Fruit fly (Drosophila melanogaster) S2 (cell line): ENCODE results near the gene Sod1.

Experiments used
- CG8478 ChIP-seq: fragments of >200 bp; optimal IDR thresholded peaks from 2 replicates; lab custom pipeline; 2018
- CTCF ChIP-seq, 2 experiments: fragments of >200 bp; optimal IDR thresholded peaks; 2 replicates each; lab custom pipeline; 2018

Gene Sod1

DNA sequence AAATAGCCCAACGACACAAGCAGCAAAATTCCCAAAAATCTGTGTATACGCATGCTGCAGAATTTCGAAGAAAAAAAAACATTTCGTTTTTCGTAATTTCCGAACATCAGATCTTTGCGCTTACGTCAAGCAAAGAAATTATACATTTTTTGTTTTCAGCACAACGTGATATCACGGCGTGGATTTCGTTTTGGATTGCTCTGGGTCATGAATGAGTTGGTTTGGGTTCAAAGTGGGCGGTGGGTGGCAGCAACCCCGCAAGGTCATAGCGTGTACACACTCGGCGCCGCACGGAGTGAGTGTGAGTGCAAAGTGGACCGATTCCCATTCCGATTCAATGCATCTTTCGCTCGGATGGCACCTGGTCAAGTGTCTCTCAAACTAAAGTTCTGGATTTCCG lies 11.3 kb upstream of the Sod1 start:
- TF ChIP-seq CTCF (optimal IDR thresholded peaks at IDR 0.05; lab: Kevin White, UChicago) (no peak), CG8478 (lab: Kevin White, UChicago) (no peak)

DNA sequence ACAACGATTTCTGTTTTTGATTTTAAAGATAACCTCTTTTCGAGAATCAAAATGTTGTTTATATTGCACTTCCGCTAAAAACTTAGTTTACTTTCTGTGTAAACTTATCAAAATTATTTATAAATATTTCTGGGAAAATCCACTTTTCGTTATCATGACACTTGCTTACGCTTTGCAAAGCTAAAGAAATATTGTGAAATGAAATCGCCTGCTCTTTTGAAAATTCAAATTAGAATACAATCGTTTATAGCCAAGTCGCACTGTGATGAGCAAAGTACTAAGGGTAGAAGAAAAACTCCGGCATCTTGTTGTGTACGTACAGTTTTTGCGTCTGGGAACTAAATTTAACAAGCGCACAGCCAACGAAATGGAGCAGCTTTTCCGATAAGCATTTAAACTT lies 10.9 kb upstream of the Sod1 start:
- TF ChIP-seq CTCF (optimal IDR thresholded peaks at IDR 0.05; lab: Kevin White, UChicago): no peak
- no peak for TF ChIP-seq CG8478 (lab: Kevin White, UChicago)

DNA sequence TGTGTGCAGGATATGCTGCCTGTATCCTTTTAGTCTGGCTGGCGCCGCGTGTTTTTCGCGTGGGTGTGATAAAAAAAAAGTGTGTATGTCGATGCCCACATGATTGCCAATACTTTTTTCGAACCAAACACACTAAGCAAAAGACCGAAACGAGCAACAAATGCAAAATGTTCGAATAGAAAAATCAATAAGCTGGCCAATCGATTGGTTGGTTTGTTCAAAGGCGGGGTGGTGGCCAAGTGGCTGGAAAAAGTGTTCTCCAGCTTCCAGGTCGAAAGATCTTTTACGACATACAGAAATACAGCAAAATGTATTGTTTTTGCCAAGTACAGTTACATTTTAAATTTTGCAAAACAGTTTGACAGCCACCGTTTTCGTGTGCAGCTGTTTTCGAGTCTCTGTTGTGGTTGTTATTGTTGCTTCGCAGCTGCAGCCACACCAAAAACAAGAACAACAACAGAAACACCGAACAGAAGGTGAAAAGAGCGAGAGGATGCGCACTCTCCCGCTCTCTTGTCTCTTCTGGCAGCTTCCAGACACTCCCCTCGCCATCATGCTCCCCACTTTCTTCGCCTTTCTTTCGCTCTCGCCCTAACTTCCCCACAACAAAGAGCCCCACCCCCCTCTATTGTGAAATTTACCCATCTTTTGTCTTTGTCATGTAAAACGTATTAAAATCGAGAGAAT lies 10.2 kb upstream of the Sod1 start:
- TF ChIP-seq CG8478 (lab: Kevin White, UChicago) (no peak), CTCF (optimal IDR thresholded peaks at IDR 0.05; lab: Kevin White, UChicago) (no peak)

DNA sequence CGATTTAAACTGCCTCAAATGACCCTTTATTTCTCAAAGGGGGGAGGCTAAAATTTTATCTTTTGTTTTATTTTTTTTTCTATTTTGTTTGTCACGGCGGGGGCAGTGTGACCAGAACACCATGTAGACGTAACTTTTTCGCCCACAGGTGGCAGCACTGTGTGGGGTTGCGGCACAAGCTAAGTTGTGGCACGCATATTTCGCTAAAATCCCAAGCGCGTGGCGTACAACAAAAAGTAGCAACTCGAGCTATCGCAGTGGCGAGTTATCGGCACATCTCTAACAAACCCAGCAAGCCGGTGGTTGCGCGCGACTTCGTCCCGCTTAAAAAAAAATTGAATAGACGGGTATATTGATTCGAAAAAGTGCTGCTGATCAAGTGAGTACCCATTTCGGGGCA lies 9.5 kb upstream of the Sod1 start, which contains the start of the genes Ufd1 and NaPi-III:
Gene Ufd1 (minus strand): TSS at position 129 of the 400 bp plus-strand sequence.
Gene NaPi-III (plus strand): TSS at position 261 of the 400 bp plus-strand sequence.
- TF ChIP-seq CTCF (optimal IDR thresholded peaks at IDR 0.05; lab: Kevin White, UChicago) (peak; percentile 96), CG8478 (lab: Kevin White, UChicago) (no peak)

DNA sequence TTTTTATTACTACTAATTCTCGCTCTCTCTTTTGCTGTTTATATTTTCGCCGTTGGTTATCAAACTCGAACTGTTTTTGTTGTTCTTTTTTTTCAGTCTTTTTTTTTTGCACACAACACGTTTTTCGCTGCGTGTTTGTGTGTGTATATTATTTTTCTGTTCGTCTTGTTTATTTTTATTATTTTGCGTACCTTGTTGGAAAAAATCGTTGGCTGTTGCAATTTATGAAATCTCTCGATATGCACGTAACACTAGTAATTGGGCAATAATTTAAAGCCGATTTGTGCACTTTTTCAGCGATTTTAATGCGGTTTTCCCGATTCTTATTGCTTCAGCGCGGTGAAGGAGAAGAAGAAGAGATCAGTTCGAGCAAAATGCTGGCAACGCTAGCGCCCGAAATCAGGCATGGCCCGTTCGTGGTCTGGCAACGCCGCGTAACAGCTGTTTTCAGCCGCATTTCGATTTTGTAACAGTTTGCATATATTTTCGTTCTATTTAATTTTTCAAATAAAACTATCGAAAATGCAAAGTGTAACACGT lies 6.9 kb upstream of the Sod1 start, which contains the start of the genes FoxK and mRpL2:
Gene FoxK (minus strand): TSS at position 365 of the 540 bp plus-strand sequence.
Gene mRpL2 (plus strand): TSS at position 429 of the 540 bp plus-strand sequence.
- TF ChIP-seq CTCF (optimal IDR thresholded peaks at IDR 0.05; lab: Kevin White, UChicago) (peak; percentile 44 to 51), CG8478 (lab: Kevin White, UChicago) (no peak)

DNA sequence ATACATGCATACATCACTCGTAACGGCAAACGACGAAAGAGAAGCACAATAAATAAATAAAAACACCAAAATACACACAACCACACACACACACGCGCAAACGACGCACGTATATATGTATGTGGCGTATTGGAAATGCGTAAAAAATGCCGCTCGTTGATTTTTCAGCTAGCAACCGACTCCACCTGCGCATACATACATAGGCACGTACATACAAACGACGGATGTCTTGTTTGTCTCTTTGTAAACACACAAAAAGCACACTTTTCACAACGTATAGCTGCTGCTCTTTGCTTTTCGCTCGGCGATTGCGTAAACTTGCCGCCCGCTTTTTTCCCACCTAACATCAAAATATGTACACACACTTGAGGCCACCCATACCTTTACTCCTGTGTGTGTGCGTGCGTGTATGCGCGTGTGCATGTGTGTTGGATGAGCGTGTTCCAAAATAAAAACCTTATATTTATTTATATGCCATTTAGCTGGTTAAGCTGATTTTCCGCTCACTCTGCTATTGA lies 6.4 kb upstream of the Sod1 start:
- TF ChIP-seq CTCF (optimal IDR thresholded peaks at IDR 0.05; lab: Kevin White, UChicago) (no peak), CG8478 (lab: Kevin White, UChicago) (no peak)

DNA sequence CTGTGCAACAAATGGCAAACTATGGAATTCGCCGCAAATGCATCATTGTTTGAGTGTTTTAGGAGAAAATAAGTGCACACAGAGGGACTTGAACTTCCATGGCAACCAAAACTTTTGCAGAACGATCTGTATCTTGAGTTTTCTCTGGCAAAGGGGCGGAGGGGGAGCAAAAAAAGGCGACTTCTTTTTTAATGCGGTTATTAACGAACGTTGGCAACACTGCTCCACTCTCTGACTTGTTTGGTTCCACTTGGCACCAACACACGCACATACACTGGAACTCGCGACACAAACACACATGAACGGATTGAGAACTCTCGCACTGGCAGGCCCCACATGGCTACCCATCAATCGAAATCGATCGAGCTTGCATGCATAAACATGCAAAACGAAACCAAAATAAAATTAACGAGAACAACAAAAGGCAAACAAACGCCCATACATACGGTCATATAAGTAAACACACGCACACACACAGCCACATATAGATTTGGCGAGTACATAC lies 5.9 kb upstream of the Sod1 start:
- TF ChIP-seq CTCF (optimal IDR thresholded peaks at IDR 0.05; lab: Kevin White, UChicago) (no peak), CG8478 (lab: Kevin White, UChicago) (no peak)

DNA sequence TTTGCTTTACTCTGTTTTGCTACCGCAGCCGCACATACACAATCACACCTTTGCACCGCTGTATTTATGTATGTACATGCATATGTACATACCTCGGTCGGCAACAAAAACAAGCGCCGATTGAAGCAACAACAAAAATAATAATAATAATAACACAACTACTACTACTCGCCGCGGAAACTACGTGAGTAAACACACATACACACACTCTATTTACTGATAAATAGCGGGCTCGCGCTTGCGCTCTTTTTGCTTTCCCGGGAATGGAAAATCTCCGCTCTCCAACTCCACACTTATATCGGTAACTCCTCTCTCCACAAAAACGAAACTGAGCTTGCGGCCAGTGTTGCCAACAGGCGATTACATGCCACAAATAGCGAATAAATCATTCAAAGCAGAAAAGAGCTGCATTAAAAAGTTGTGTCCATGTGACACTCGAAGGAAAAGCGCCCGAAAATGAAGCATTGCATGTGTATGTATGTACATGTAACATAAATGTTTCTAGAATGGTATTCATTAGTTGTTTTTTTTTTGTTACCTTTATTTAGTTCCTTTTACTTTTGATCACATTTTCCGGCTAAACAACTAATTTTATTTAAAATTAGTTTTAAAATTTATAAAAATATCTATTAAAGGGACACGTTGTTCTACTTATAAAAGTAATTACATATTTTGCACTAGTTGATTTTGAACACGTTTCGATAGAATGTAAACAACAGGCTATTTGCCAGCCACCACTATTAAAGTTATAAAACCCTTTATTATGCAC lies 5.3 kb upstream of the Sod1 start:
- TF ChIP-seq CG8478 (lab: Kevin White, UChicago) (no peak), CTCF (optimal IDR thresholded peaks at IDR 0.05; lab: Kevin White, UChicago) (no peak)

DNA sequence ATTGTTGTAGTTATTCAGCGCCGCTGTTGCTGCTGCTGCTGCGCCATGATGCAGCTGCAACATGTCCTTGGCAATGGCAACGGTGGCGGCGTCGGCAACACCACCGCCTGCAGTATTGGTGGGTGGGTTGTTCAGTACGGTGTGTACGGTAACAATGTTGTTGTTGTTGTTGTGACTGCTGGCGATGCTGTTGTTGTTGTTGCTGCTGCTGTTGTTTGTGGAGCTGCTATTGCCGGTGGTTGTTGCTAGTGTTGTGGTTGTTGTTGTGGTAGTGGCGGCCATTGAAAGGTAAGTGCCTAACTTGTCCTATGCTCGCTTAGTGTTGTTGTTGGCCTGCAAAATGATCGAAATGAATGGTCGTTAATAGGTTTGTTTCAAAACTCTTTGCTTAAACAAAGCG lies 4.2 kb upstream of the Sod1 start:
- TF ChIP-seq CTCF (optimal IDR thresholded peaks at IDR 0.05; lab: Kevin White, UChicago) (no peak), CG8478 (lab: Kevin White, UChicago) (no peak)

DNA sequence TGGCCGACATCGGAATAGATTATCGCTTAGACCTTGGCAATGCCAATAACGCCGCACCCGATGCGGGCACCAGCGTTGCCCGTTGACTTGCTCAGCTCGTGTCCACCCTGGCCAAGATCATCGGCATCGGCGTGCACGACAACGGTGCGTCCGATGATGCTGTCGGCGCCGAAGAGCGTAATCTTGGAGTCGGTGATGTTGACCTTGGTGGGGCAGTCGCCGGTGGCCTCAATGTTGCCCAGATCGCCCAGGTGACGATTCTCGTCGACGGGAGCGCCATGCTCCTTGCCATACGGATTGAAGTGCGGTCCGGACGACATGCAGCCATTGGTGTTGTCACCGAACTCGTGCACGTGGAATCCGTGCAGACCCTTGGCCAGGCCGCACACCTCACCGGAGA lies 1.1 kb downstream of the Sod1 start:
- no peak for TF ChIP-seq CG8478 (lab: Kevin White, UChicago)
- no peak for TF ChIP-seq CTCF (optimal IDR thresholded peaks at IDR 0.05; lab: Kevin White, UChicago)

DNA sequence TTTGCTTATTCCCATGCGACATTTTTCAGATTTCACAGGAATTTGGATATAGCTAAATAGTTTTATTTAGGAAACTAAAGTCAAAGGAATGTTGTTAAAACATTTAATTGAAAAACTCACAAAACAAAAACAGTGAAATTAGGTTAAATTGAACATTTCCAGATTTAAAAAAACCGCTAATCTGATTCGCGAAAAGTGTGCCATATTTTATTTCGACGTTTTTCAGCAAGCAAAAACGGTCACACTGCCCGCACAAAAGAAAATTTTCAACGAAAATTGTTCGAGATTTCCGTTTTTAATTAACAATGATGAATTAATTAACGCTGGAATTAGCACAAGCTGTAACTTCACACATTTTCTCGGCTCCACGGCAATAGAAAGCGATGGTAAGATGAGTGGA lies 4.1 kb downstream of the Sod1 start, which contains the start of the genes CG34012 and emei:
Gene CG34012 (minus strand): TSS at position 52 of the 400 bp plus-strand sequence.
Gene emei (plus strand): TSS at position 237 of the 400 bp plus-strand sequence.
- TF ChIP-seq CG8478 (lab: Kevin White, UChicago) (no peak), CTCF (optimal IDR thresholded peaks at IDR 0.05; lab: Kevin White, UChicago) (no peak)

DNA sequence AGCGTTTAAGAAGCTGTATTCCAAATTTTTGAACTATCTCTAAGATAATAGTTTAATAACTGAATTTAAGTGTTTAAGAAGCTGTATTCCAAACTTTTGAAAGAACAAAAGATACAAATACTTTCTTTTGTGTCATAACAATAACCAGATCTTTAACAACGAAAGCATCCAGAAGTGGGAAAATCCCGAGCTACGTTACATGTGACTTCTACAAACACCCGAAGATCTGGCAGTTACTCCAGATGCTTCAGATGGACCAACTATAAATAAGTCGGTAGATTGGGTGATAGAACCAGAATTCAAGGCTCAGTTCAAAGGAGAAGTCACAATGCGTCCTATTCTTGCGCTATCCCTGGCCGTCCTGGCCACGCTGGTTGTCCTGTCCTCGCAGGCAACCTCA lies 5.6 kb downstream of the Sod1 start, which contains the start of gene CG12522:
Gene CG12522 (plus strand): TSS at position 301 of the 400 bp plus-strand sequence.
- TF ChIP-seq CTCF (optimal IDR thresholded peaks at IDR 0.05; lab: Kevin White, UChicago) (no peak), CG8478 (lab: Kevin White, UChicago) (no peak)

DNA sequence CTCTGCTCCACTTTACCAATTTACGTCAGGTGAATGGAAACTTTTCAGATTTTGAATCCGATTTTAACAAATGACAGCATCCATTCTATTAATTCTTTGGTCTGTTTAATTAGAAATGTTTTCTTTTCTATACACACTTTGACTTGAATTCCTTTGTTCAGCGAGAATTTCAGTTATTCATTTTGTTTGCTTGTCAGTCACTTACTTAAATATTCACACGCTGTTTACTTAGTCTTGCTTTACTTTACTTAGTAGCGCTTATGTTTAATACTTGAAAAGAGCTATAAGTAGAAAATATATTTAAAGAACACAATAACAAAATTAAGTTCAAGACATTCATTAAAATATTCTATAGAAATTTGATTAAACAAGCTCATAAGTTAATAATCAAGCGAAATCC lies 6.1 kb downstream of the Sod1 start, which contains the start of gene CG32073:
Gene CG32073 (minus strand): TSS at position 151 of the 400 bp plus-strand sequence.
- TF ChIP-seq CTCF (optimal IDR thresholded peaks at IDR 0.05; lab: Kevin White, UChicago) (no peak), CG8478 (lab: Kevin White, UChicago) (no peak)

DNA sequence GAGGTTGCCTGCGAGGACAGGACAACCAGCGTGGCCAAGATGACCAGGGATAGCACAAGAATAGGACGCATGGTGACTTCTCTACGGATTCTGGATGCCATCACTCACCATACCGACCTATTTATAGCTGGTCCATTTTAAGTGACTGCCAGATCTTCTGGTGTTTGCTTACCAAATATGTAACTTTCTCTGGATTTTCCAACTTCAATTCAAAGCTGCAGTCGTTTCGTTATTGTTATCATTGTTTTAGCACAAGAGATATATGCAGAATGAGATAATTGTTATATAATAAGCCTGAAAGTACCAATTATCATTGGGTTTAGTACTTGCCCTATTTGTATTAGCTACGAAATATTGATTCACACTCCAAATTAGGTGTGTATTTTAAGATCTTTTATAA lies 9.8 kb downstream of the Sod1 start, which contains the start of gene CG32071:
Gene CG32071 (minus strand): TSS at position 101 of the 400 bp plus-strand sequence.
- no peak for TF ChIP-seq CTCF (optimal IDR thresholded peaks at IDR 0.05; lab: Kevin White, UChicago)
